Worm (Caenorhabditis elegans) whole organism, L1 larva: Measurements from ENCODE around the gene C41C4.9.
A peak's percentile ranks its signal among the peaks of the same experiment; 100 is the strongest.

ENCODE experiments used
- C04F5.9 ChIP-seq: sonication (generic microtip); optimal IDR thresholded peaks from 2 replicates; lab custom pipeline; 2016; ENCODE audit warnings: missing genetic modification characterization, missing compliant biosample characterization
- C16A3.4 ChIP-seq: fragments of 150-350 bp; optimal IDR thresholded peaks from 2 replicates; lab custom pipeline; 2014; ENCODE audit warnings: missing biosample characterization, missing genetic modification characterization
- C34B4.2 ChIP-seq: sonication (generic microtip); optimal IDR thresholded peaks from 2 replicates; lab custom pipeline; 2017; ENCODE audit warnings: mild to moderate bottlenecking, missing genetic modification characterization, missing compliant biosample characterization
- aha-1 ChIP-seq: fragments of 150-350 bp; optimal IDR thresholded peaks from 2 replicates; lab custom pipeline; 2014; ENCODE audit warnings: missing biosample characterization, missing genetic modification characterization
- alr-1 ChIP-seq: fragments of 200-800 bp; sonication (Bioruptor generic); optimal IDR thresholded peaks from 2 replicates; lab custom pipeline; 2018; ENCODE audit warnings: borderline replicate concordance, mild to moderate bottlenecking, missing genetic modification characterization, missing compliant biosample characterization
- blmp-1 ChIP-seq: fragments of 150-350 bp; optimal IDR thresholded peaks from 2 replicates; lab custom pipeline; 2014; ENCODE audit warnings: missing biosample characterization, missing genetic modification characterization
- ceh-63 ChIP-seq: fragments of 200-800 bp; sonication (Bioruptor generic); optimal IDR thresholded peaks from 2 replicates; lab custom pipeline; 2018; ENCODE audit warnings: mild to moderate bottlenecking, missing genetic modification characterization, missing compliant biosample characterization
- ces-1 ChIP-seq: fragments of 150-350 bp; optimal IDR thresholded peaks from 2 replicates; lab custom pipeline; 2014; ENCODE audit warnings: missing biosample characterization, missing genetic modification reagents, missing genetic modification characterization
- dpl-1 ChIP-seq, 3 experiments: fragments of 150-350 bp in 2 of 3; sonication (generic microtip) in 1 of 3; optimal IDR thresholded peaks; 2 replicates each; lab custom pipeline; 2014 to 2017; ENCODE audit warnings: missing biosample characterization in 3 of 3, missing genetic modification characterization in 3 of 3, missing genetic modification reagents in 3 of 3
- dsc-1 ChIP-seq: sonication (generic microtip); optimal IDR thresholded peaks from 2 replicates; lab custom pipeline; 2016; ENCODE audit warnings: mild to moderate bottlenecking, missing genetic modification characterization, missing compliant biosample characterization
- efl-1 ChIP-seq, 4 experiments: fragments of 150-350 bp; optimal IDR thresholded peaks in 3 of 4; peaks in 1 of 4; 1 replicate in 1 of 4; 2 replicates in 3 of 4; lab custom pipeline; 2014; ENCODE audit warnings: missing biosample characterization in 2 of 4, missing genetic modification characterization in 2 of 4, missing genetic modification reagents in 2 of 4
- egl-13 ChIP-seq: sonication (generic microtip); optimal IDR thresholded peaks from 2 replicates; lab custom pipeline; 2016; ENCODE audit warnings: missing genotype, missing genetic modification reagents, missing genetic modification characterization, missing compliant biosample characterization
- elt-3 ChIP-seq, 6 experiments: fragments of 150-350 bp in 1 of 6; sonication (generic microtip); optimal IDR thresholded peaks; 2 replicates each; lab custom pipeline; 2017 to 2018; ENCODE audit warnings: missing biosample characterization in 6 of 6, missing genetic modification characterization in 6 of 6, inconsistent platforms in 1 of 6
- ets-5 ChIP-seq: fragments of 200-800 bp; sonication (Bioruptor generic); IDR thresholded peaks from 2 replicates; pipeline ENCODE4 v1.3.6; 2022; ENCODE audit warnings: missing genetic modification characterization, missing compliant biosample characterization
- fkh-10 ChIP-seq: sonication (generic microtip); optimal IDR thresholded peaks from 2 replicates; lab custom pipeline; 2017; ENCODE audit warnings: missing biosample characterization, missing genetic modification reagents, missing genetic modification characterization
- fkh-4 ChIP-seq: sonication (generic microtip); optimal IDR thresholded peaks from 2 replicates; lab custom pipeline; 2016; ENCODE audit warnings: missing compliant biosample characterization, missing genetic modification characterization, borderline replicate concordance
- fkh-8 ChIP-seq: sonication (generic microtip); optimal IDR thresholded peaks from 2 replicates; lab custom pipeline; 2016; ENCODE audit warnings: mild to moderate bottlenecking, missing genetic modification characterization, missing compliant biosample characterization
- grh-1 ChIP-seq: fragments of 200-800 bp; sonication (Bioruptor generic); IDR thresholded peaks from 2 replicates; pipeline ENCODE4 v1.3.6; 2022; ENCODE audit warnings: missing genetic modification reagents, missing genetic modification characterization, missing compliant biosample characterization
- hlh-17 ChIP-seq: fragments of 200-800 bp; sonication (Bioruptor generic); optimal IDR thresholded peaks from 2 replicates; lab custom pipeline; 2018; ENCODE audit warnings: missing genetic modification characterization, mild to moderate bottlenecking, missing compliant biosample characterization, moderate library complexity, borderline replicate concordance
- hlh-4 ChIP-seq: sonication (generic microtip); optimal IDR thresholded peaks from 2 replicates; lab custom pipeline; 2016; ENCODE audit warnings: mild to moderate bottlenecking, missing genetic modification characterization, missing compliant biosample characterization
- hpl-2 ChIP-seq: fragments of 150-350 bp; optimal IDR thresholded peaks from 2 replicates; lab custom pipeline; 2014; ENCODE audit warnings: missing biosample characterization, missing genetic modification reagents, missing genetic modification characterization
- jun-1 ChIP-seq: fragments of 150-350 bp; optimal IDR thresholded peaks from 2 replicates; lab custom pipeline; 2014; ENCODE audit warnings: missing biosample characterization, missing genetic modification reagents, missing genetic modification characterization
- lin-13 ChIP-seq: fragments of 150-350 bp; optimal IDR thresholded peaks from 2 replicates; lab custom pipeline; 2014; ENCODE audit warnings: missing biosample characterization, missing genetic modification reagents, missing genetic modification characterization
- lin-14 ChIP-seq: fragments of 200-800 bp; sonication (Bioruptor generic); optimal IDR thresholded peaks from 2 replicates; lab custom pipeline; 2018; ENCODE audit warnings: mild to moderate bottlenecking, missing genetic modification characterization, moderate library complexity, missing compliant biosample characterization
- lin-15B ChIP-seq: fragments of 150-350 bp; sonication (generic microtip); optimal IDR thresholded peaks from 3 replicates; lab custom pipeline; 2014; ENCODE audit warnings: missing biosample characterization, missing genetic modification characterization
- lin-35 ChIP-seq, 2 experiments: fragments of 150-350 bp; optimal IDR thresholded peaks; 2 replicates each; lab custom pipeline; 2014; ENCODE audit warnings: missing biosample characterization in 2 of 2, missing genetic modification characterization in 2 of 2, missing genetic modification reagents in 2 of 2
- lin-39 ChIP-seq: fragments of 150-350 bp; optimal IDR thresholded peaks from 2 replicates; lab custom pipeline; 2014; ENCODE audit warnings: missing biosample characterization, missing genetic modification reagents, missing genetic modification characterization
- lsy-2 ChIP-seq, 2 experiments: fragments of 150-350 bp; optimal IDR thresholded peaks; 2 replicates each; lab custom pipeline; 2014; ENCODE audit warnings: missing biosample characterization in 2 of 2, missing genetic modification characterization in 2 of 2
- mab-9 ChIP-seq: fragments of 200-800 bp; sonication (Bioruptor generic); IDR thresholded peaks from 2 replicates; pipeline ENCODE4 v1.3.6; 2022; ENCODE audit warnings: missing genetic modification reagents, missing genetic modification characterization, missing compliant biosample characterization
- nhr-19 ChIP-seq: fragments of 200-800 bp; sonication (Bioruptor generic); conservative IDR thresholded peaks from 2 replicates; pipeline ENCODE4 v1.3.6; 2022; ENCODE audit warnings: missing genetic modification characterization, missing compliant biosample characterization
- nhr-71 ChIP-seq: sonication (generic microtip); optimal IDR thresholded peaks from 2 replicates; lab custom pipeline; 2016; ENCODE audit warnings: mild to moderate bottlenecking, missing genetic modification characterization, moderate library complexity, missing compliant biosample characterization
- nhr-76 ChIP-seq: sonication (generic microtip); optimal IDR thresholded peaks from 2 replicates; lab custom pipeline; 2017; ENCODE audit warnings: missing biosample characterization, missing genetic modification characterization
- nhr-77 ChIP-seq: fragments of 150-350 bp; optimal IDR thresholded peaks from 2 replicates; lab custom pipeline; 2014; ENCODE audit warnings: missing biosample characterization, missing genetic modification characterization
- nhr-84 ChIP-seq: sonication (generic microtip); optimal IDR thresholded peaks from 2 replicates; lab custom pipeline; 2017; ENCODE audit warnings: missing biosample characterization, missing genetic modification characterization
- nhr-85 ChIP-seq: sonication (generic microtip); peaks from one replicate; lab custom pipeline; 2016; ENCODE audit warnings: missing genetic modification characterization, inconsistent platforms, missing compliant biosample characterization
- pag-3 ChIP-seq: sonication (generic microtip); optimal IDR thresholded peaks from 2 replicates; lab custom pipeline; 2017; ENCODE audit warnings: missing genetic modification characterization, mild to moderate bottlenecking, missing compliant biosample characterization, antibody characterized with exemption, borderline replicate concordance; ENCODE audit not compliant: insufficient read depth
- pqm-1 ChIP-seq: sonication (generic microtip); optimal IDR thresholded peaks from 3 replicates; lab custom pipeline; 2017; ENCODE audit warnings: missing biosample characterization, missing genetic modification characterization
- rnt-1 ChIP-seq: sonication (generic microtip); optimal IDR thresholded peaks from 2 replicates; lab custom pipeline; 2016; ENCODE audit warnings: mild to moderate bottlenecking, missing genetic modification characterization, moderate library complexity, missing compliant biosample characterization
- sox-4 ChIP-seq: sonication (generic microtip); optimal IDR thresholded peaks from 2 replicates; lab custom pipeline; 2016; ENCODE audit warnings: missing genetic modification characterization, missing compliant biosample characterization
- sup-37 ChIP-seq: fragments of 200-800 bp; sonication (Bioruptor generic); optimal IDR thresholded peaks from 2 replicates; lab custom pipeline; 2018; ENCODE audit warnings: mild to moderate bottlenecking, missing genetic modification characterization, missing compliant biosample characterization
- tbx-2 ChIP-seq: sonication (generic microtip); optimal IDR thresholded peaks from 2 replicates; lab custom pipeline; 2016; ENCODE audit warnings: missing genetic modification characterization, missing compliant biosample characterization
- tlp-1 ChIP-seq: fragments of 150-350 bp; optimal IDR thresholded peaks from 2 replicates; lab custom pipeline; 2014; ENCODE audit warnings: missing biosample characterization, missing genetic modification characterization
- unc-130 ChIP-seq: fragments of 150-350 bp; optimal IDR thresholded peaks from 2 replicates; lab custom pipeline; 2017; ENCODE audit warnings: missing biosample characterization, missing genetic modification characterization, inconsistent platforms
- unc-30 ChIP-seq: sonication (generic microtip); optimal IDR thresholded peaks from 2 replicates; lab custom pipeline; 2017; ENCODE audit warnings: missing biosample characterization, missing genetic modification characterization
- unc-62 ChIP-seq: fragments of 150-350 bp; optimal IDR thresholded peaks from 2 replicates; lab custom pipeline; 2014; ENCODE audit warnings: missing biosample characterization, missing genetic modification reagents, missing genetic modification characterization
- unc-86 ChIP-seq: sonication (generic microtip); optimal IDR thresholded peaks from 2 replicates; lab custom pipeline; 2016; ENCODE audit warnings: missing genetic modification characterization, missing compliant biosample characterization
- unc-98 ChIP-seq: fragments of 200-800 bp; sonication (Bioruptor generic); IDR thresholded peaks from 2 replicates; pipeline ENCODE4 v1.3.6; 2022; ENCODE audit warnings: missing genetic modification characterization, missing compliant biosample characterization
- vab-15 ChIP-seq: sonication (generic microtip); optimal IDR thresholded peaks from 2 replicates; lab custom pipeline; 2017; ENCODE audit warnings: missing genotype, mild to moderate bottlenecking, missing genetic modification characterization, missing compliant biosample characterization
- zag-1 ChIP-seq: fragments of 150-350 bp; optimal IDR thresholded peaks from 2 replicates; lab custom pipeline; 2014; ENCODE audit warnings: missing biosample characterization, missing genetic modification characterization
- zip-4 ChIP-seq: fragments of 200-800 bp; sonication (Bioruptor generic); optimal IDR thresholded peaks from 2 replicates; lab custom pipeline; 2018; ENCODE audit warnings: mild to moderate bottlenecking, missing genetic modification characterization, moderate library complexity, missing compliant biosample characterization
- ztf-11 ChIP-seq, 2 experiments: sonication (generic microtip); optimal IDR thresholded peaks; 2 replicates each; lab custom pipeline; 2016 to 2017; ENCODE audit warnings: missing genetic modification characterization in 2 of 2, missing biosample characterization in 1 of 2, missing compliant biosample characterization in 1 of 2

C41C4.9 gene

DNA sequence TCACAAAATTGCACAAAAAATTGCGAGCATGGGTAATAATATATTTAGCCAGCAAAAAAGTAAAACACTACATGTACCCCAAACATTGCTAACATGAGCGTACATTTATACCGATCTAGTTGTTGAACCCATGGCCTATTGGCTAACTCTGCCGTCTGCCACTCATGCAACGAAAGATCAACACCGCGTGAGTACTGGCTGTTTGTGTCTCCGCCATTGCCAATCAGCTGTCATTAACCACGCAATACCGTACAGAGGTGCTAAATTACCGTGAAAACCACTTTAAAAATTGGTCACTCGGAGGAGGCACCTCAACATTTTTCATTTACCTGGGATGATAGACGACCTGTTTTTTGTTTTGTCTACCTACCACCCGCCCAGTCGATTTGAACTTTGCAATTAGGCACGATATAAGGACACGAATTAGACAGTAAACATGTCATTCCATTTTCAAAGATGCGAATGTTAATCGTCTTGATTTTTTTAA, 32.1 kb upstream of the C41C4.9 start, which contains the start of gene K02C4.2:
Gene K02C4.2 (plus strand): TSS at position 437 of the 487 bp plus-strand sequence.
- TF ChIP-seq hlh-17 (GFP tag; lab: Kevin White, UChicago) (no peak), vab-15 (tag; lab: Kevin White, UChicago) (peak; percentile 83), nhr-19 (peak; percentile 71), lin-15B (tag; lab: Kevin White, UChicago) (no peak), ets-5 (GFP tag; lab: Robert Waterston, UW) (no peak), pag-3 (tag; lab: Kevin White, UChicago) (peak; percentile 84), nhr-84 (tag; lab: Kevin White, UChicago) (no peak), sox-4 (tag; lab: Kevin White, UChicago) (no peak), egl-13 (tag; lab: Kevin White, UChicago) (no peak), efl-1 (optimal IDR thresholded peaks at IDR 0.05; lab: Kevin White, UChicago) (peak; percentile 66), efl-1 (GFP tag; optimal IDR thresholded peaks at IDR 0.05 in 1 of 2; lab: Kevin White, UChicago) (peak; percentile 55 to 97), pqm-1 (tag; lab: Kevin White, UChicago) (no peak), lin-14 (peak; percentile 78), unc-62 (GFP tag; lab: Kevin White, UChicago) (no peak), jun-1 (peak; percentile 60), ces-1 (GFP tag; lab: Kevin White, UChicago) (no peak), hpl-2 (GFP tag; lab: Kevin White, UChicago) (peak; percentile 56), fkh-10 (no peak), unc-98 (no peak), nhr-76 (tag; lab: Kevin White, UChicago) (peak; percentile 71), rnt-1 (tag; lab: Kevin White, UChicago) (peak; percentile 81), unc-130 (tag; lab: Kevin White, UChicago) (peak; percentile 89), sup-37 (GFP tag; lab: Kevin White, UChicago) (peak; percentile 73), ztf-11 (tag; optimal IDR thresholded peaks at IDR 0.05; lab: Kevin White, UChicago) (peak in 1 of 2 experiments; percentile 7), nhr-85 (peak; percentile 84), nhr-77 (peak; percentile 75), unc-30 (no peak), zip-4 (GFP tag; lab: Kevin White, UChicago) (peak; percentile 60), grh-1 (GFP tag; lab: Robert Waterston, UW) (no peak), dpl-1 (GFP tag; optimal IDR thresholded peaks at IDR 0.05; lab: Kevin White, UChicago) (peak; percentile 28 to 62 (median 60)), lin-13 (GFP tag; lab: Kevin White, UChicago) (peak; percentile 69), blmp-1 (tag; lab: Kevin White, UChicago) (no peak), hlh-4 (tag; lab: Kevin White, UChicago) (no peak), lin-35 (GFP tag; optimal IDR thresholded peaks at IDR 0.05; lab: Kevin White, UChicago) (peak; percentile 66 to 88), dsc-1 (tag; lab: Kevin White, UChicago) (peak; percentile 52), nhr-71 (tag; lab: Kevin White, UChicago) (peak; percentile 83), C16A3.4 (tag; lab: Kevin White, UChicago) (peak; percentile 88), fkh-8 (tag; lab: Kevin White, UChicago) (peak; percentile 47), ceh-63 (GFP tag; lab: Kevin White, UChicago) (no peak), zag-1 (tag; lab: Kevin White, UChicago) (no peak), lin-39 (tag; lab: Kevin White, UChicago) (peak; percentile 18), fkh-4 (no peak), elt-3 (tag; optimal IDR thresholded peaks at IDR 0.05; lab: Kevin White, UChicago) (peak in 3 of 6 experiments; percentile 28 to 77 (median 42)), C34B4.2 (tag; lab: Kevin White, UChicago) (no peak), aha-1 (tag; lab: Kevin White, UChicago) (no peak), lsy-2 (tag; optimal IDR thresholded peaks at IDR 0.05; lab: Kevin White, UChicago) (peak; percentile 59 to 83), mab-9 (GFP tag; lab: Robert Waterston, UW) (peak; percentile 35; the same call in 1 of the 2 replicates), alr-1 (tag; lab: Kevin White, UChicago) (no peak), tlp-1 (no peak), C04F5.9 (tag; lab: Kevin White, UChicago) (no peak), unc-86 (tag; lab: Kevin White, UChicago) (no peak), tbx-2 (tag; lab: Kevin White, UChicago) (peak; percentile 68)
